Worm (Caenorhabditis elegans) whole organism, mixed stage, embryonic: Measurements from ENCODE around the gene clec-199.

Source experiments
- lsy-2 ChIP-seq: fragments of 150-350 bp; optimal IDR thresholded peaks from 2 replicates; lab custom pipeline; 2014; ENCODE audit warnings: missing biosample characterization, missing genetic modification characterization
- mls-2 ChIP-seq: sonication (generic microtip); optimal IDR thresholded peaks from 2 replicates; lab custom pipeline; 2016; ENCODE audit warnings: mild to moderate bottlenecking, missing genetic modification characterization, moderate library complexity, missing compliant biosample characterization
- nhr-76 ChIP-seq: sonication (generic microtip); optimal IDR thresholded peaks from 2 replicates; lab custom pipeline; 2017; ENCODE audit warnings: missing biosample characterization, missing genetic modification characterization
- snpc-4 ChIP-seq: fragments of 150-350 bp; optimal IDR thresholded peaks from 2 replicates; lab custom pipeline; 2014; ENCODE audit warnings: missing biosample characterization, missing genetic modification characterization
- unc-120 ChIP-seq: sonication (generic microtip); optimal IDR thresholded peaks from 2 replicates; lab custom pipeline; 2017; ENCODE audit warnings: missing genetic modification characterization, missing compliant biosample characterization; ENCODE audit not compliant: poor library complexity, severe bottlenecking

ce11 chrIV:17395910-17396309 lies 44.2 kb downstream of the clec-199 start, which contains the start of gene sru-15:
- TF ChIP-seq nhr-76 (tag; lab: Kevin White, UChicago), result no peak
- no peak for TF ChIP-seq snpc-4 (tag; lab: Kevin White, UChicago)
- TF ChIP-seq mls-2, result no peak
- TF ChIP-seq lsy-2 (tag; lab: Kevin White, UChicago), result no peak
- no peak for TF ChIP-seq unc-120 (tag; lab: Kevin White, UChicago)
